Fruit fly (Drosophila melanogaster) whole organism: ENCODE results near the gene CG43153.

Experiments used
- CG8478 ChIP-seq: fragments of >200 bp; optimal IDR thresholded peaks from 2 replicates; lab custom pipeline; 2018; ENCODE audit warnings: inconsistent platforms
- Dll ChIP-seq: fragments of >200 bp; optimal IDR thresholded peaks from 2 replicates; lab custom pipeline; 2017
- EcR ChIP-seq, 2 experiments: fragments of >200 bp; optimal IDR thresholded peaks; 2 replicates each; lab custom pipeline; 2017; ENCODE audit warnings: missing biosample characterization in 2 of 2, missing genetic modification characterization in 2 of 2, missing genetic modification reagents in 2 of 2
- pan ChIP-seq: fragments of >200 bp; optimal IDR thresholded peaks from 2 replicates; lab custom pipeline; 2017
- psq ChIP-seq: fragments of >200 bp; optimal IDR thresholded peaks from 2 replicates; lab custom pipeline; 2017
- usp ChIP-seq: fragments of >200 bp; optimal IDR thresholded peaks from 2 replicates; lab custom pipeline; 2017; ENCODE audit warnings: missing biosample characterization, missing genetic modification characterization, mixed read lengths

CG43153 gene

DNA sequence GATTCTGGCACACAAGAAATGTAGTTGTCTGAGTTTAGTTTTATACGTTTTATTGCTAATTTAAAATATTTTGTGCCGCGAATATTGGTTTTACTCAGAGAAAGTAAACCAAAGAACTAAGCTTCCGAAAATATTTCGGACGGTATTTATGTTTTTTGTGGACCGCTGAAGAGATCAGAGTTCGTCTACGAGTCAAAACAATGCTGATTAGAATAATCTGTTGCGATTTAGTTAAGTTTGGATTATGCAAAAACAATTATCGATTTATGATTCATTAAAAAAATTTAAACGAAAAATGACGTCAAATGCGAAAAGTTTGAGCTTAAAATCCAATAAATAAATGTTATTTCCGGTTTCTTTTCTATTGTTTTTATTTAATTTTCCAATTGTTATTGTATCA, at the start of gene CG43153:
TSS of gene CG43153 (minus strand) at position 101 of the 400 bp plus-strand sequence.
- no peak for TF ChIP-seq pan (lab: Kevin White, UChicago)

- TF ChIP-seq Dll (lab: Kevin White, UChicago) (no peak), CG8478 (lab: Kevin White, UChicago) (no peak), psq (no peak), EcR (GFP tag; optimal IDR thresholded peaks at IDR 0.05; lab: Kevin White, UChicago) (no peak), usp (GFP tag; lab: Kevin White, UChicago) (no peak)
Observed at dm6 chr2L:11553825-11554224, 31.2 kb upstream of the CG43153 start.

- no peak for TF ChIP-seq pan (lab: Kevin White, UChicago)
- TF ChIP-seq psq: no peak
- TF ChIP-seq Dll (lab: Kevin White, UChicago): no peak
- TF ChIP-seq CG8478 (lab: Kevin White, UChicago): no peak
- TF ChIP-seq usp (GFP tag; lab: Kevin White, UChicago): no peak
- no peak for TF ChIP-seq EcR (GFP tag; optimal IDR thresholded peaks at IDR 0.05; lab: Kevin White, UChicago)
Observed at dm6 chr2L:11535845-11536244, 13.3 kb upstream of the CG43153 start, which contains the start of gene CG43438. Gene CG43438 (plus strand): TSS chr2L:11536145.

DNA sequence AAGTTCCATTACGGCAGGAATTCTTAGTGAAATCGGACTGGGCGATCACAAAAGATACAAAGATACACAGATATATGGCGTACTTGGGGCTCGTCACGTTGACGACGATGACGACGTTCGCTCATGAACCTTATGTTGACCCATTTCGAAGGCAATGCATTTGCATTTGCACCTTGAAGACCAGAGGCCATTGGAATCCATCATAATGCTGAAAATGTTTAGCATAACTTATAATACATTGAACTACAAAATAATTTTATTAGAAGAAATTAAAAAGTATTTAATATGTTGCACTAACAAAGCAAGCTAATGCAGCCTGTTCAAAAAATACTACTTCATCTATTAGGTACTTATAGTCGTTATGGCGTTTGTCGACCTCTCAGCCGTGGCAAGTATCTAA, 8.9 kb upstream of the CG43153 start, which contains the start of gene CG34162:
TSS of gene CG34162 (plus strand) at position 301 of the 400 bp plus-strand sequence.
- no peak for TF ChIP-seq Dll (lab: Kevin White, UChicago)
- TF ChIP-seq pan (lab: Kevin White, UChicago): no peak
- no peak for TF ChIP-seq usp (GFP tag; lab: Kevin White, UChicago)
- no peak for TF ChIP-seq EcR (GFP tag; optimal IDR thresholded peaks at IDR 0.05; lab: Kevin White, UChicago)
- TF ChIP-seq psq: no peak
- TF ChIP-seq CG8478 (lab: Kevin White, UChicago): no peak

DNA sequence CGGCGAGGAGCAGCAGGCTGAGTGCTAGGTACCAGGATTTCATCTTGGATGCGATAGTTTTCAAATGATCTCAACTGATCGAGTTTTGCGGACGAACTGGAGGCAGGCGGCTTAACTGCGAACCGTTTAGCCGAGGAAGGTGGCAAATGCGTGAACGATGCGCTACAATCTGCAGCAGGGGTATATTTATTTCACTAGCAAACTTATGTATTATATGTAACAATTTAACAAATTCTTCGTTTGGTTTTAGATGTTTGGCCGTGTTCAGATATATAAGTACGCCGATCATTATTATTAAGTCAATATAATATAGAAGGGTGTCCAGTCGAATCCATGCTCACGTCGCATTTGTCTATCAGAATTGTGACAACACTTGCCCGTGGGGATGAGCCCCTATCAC, 8.4 kb upstream of the CG43153 start, which contains the start of gene CG31706:
TSS of gene CG31706 (minus strand) at position 101 of the 400 bp plus-strand sequence.
- no peak for TF ChIP-seq CG8478 (lab: Kevin White, UChicago)
- TF ChIP-seq pan (lab: Kevin White, UChicago): no peak

DNA sequence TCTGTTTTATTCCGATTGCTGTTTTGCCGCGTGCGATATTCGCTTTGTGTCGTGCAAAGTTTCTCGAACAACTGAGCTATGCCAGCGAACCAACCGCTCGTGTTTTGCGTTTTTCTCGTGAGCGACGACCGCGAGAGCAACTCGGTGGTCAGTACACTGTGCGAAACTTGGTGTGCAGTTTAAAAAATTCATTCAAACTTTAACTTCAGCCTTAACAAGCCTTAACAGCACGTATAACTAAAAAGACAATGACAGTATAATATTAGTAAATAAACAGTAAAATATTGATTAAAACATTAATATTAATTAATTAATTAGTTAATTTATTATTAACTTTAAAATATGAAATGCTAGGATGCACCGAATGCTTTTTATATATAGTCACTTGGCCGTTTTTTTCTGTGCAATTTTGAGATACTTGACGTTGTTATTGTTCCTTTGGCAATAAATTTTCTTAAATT, 5.6 kb upstream of the CG43153 start, which contains the start of gene CG31705:
TSS of gene CG31705 (minus strand) at position 77 of the 461 bp plus-strand sequence.
- TF ChIP-seq usp (GFP tag; lab: Kevin White, UChicago) (no peak), CG8478 (lab: Kevin White, UChicago) (no peak), EcR (GFP tag; optimal IDR thresholded peaks at IDR 0.05; lab: Kevin White, UChicago) (no peak), Dll (lab: Kevin White, UChicago) (no peak), pan (lab: Kevin White, UChicago) (no peak), psq (no peak)

DNA sequence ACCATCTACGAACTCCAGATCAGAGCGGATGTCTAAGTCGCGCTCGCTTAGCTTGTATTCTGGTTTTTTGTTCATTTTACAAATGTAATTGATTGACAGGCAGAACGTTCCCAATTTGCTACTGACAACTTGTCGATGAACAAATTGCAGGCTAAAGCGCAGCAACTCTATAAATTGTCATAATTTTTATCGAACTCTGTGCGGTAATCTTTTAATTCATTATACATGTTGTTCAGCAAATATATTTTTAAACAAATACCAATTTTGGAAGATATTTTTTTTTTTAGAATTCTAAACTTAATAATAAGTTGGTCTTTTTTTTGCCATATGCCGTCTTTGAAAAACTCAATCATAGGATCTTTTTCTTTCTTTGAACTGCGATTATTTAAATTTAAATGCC, 1.4 kb downstream of the CG43153 start, which contains the start of gene CG14930:
TSS of gene CG14930 (minus strand) at position 101 of the 400 bp plus-strand sequence.
- TF ChIP-seq pan (lab: Kevin White, UChicago) (no peak), Dll (lab: Kevin White, UChicago) (no peak), usp (GFP tag; lab: Kevin White, UChicago) (no peak), CG8478 (lab: Kevin White, UChicago) (no peak)

- TF ChIP-seq EcR (GFP tag; optimal IDR thresholded peaks at IDR 0.05; lab: Kevin White, UChicago): no peak
- no peak for TF ChIP-seq pan (lab: Kevin White, UChicago)
- no peak for TF ChIP-seq Dll (lab: Kevin White, UChicago)
- TF ChIP-seq usp (GFP tag; lab: Kevin White, UChicago): no peak
- no peak for TF ChIP-seq psq
- TF ChIP-seq CG8478 (lab: Kevin White, UChicago): no peak
Observed at dm6 chr2L:11519532-11519931, 3.0 kb downstream of the CG43153 start, which contains the start of gene CG14929. Gene CG14929 (plus strand): TSS chr2L:11519832.

DNA sequence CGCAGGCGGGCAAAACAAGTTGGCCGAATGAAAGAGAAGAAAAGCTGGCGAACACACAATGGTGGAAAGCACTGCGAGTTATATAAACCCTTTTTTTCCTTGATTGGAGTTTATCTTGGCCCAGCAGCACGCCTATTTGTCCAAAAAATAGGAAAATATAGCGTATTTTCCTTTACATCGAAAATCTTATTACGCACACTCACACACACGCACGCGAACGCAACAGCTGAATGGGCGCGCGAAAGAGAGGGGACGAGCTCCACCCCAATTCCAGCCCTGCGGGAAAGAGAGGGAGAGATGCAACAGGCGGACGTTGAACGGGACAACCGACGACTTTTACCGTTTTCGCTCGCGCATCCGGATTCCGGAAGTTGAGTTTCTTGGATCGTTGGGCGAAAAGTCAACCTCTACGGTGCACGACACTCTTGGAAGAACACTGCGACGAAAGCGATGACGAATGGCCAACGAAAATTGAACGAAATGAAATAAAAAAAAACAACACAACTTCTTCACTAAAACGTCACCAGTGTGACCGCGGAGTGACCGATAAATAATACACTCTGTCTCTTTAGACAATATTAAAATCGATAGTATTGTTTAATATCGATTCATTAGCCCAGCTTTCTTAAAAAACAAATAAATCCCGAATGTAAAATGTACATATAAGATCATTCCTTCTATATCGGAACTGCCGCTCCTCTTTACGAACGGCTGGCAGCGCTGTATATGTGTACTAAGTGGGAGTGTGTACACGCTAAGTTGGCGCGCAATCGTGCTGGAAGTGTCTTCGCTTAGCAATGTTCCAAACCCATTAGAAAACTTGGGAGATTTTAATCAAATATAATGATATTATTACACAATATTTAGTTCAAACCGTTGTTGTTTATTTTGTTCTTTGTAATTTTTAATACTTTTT, 5.8 kb downstream of the CG43153 start, which contains the start of the genes Dlg5 and CG4970:
TSS of gene Dlg5 (minus strand) at position 556 of the 916 bp plus-strand sequence.
TSS of gene CG4970 (plus strand) at position 866 of the 916 bp plus-strand sequence.
- peak; percentile 87 for TF ChIP-seq CG8478 (lab: Kevin White, UChicago)
- no peak for TF ChIP-seq pan (lab: Kevin White, UChicago)
- TF ChIP-seq usp (GFP tag; lab: Kevin White, UChicago): no peak
- no peak for TF ChIP-seq Dll (lab: Kevin White, UChicago)
- no peak for TF ChIP-seq EcR (GFP tag; optimal IDR thresholded peaks at IDR 0.05; lab: Kevin White, UChicago)
- TF ChIP-seq psq: no peak

- TF ChIP-seq pan (lab: Kevin White, UChicago): no peak
- TF ChIP-seq EcR (GFP tag; optimal IDR thresholded peaks at IDR 0.05; lab: Kevin White, UChicago): no peak
- no peak for TF ChIP-seq psq
- no peak for TF ChIP-seq usp (GFP tag; lab: Kevin White, UChicago)
- TF ChIP-seq Dll (lab: Kevin White, UChicago): peak; percentile 22
Observed at dm6 chr2L:11504896-11505569, 17.5 kb downstream of the CG43153 start.

- no peak for TF ChIP-seq CG8478 (lab: Kevin White, UChicago)
- TF ChIP-seq pan (lab: Kevin White, UChicago): no peak
- TF ChIP-seq psq: no peak
- TF ChIP-seq EcR (GFP tag; optimal IDR thresholded peaks at IDR 0.05; lab: Kevin White, UChicago): no peak
- TF ChIP-seq usp (GFP tag; lab: Kevin White, UChicago): no peak
- TF ChIP-seq Dll (lab: Kevin White, UChicago): no peak
Observed at dm6 chr2L:11502698-11503097, 19.9 kb downstream of the CG43153 start.
